Fruit fly (Drosophila melanogaster) whole organism, embryonic: Measurements from ENCODE around the gene CG34296.

ENCODE experiments used
- Ada2b ChIP-seq: fragments of 200-800 bp; sonication (Bioruptor generic); IDR thresholded peaks from 2 replicates; pipeline ENCODE4 v1.3.6; 2022; ENCODE audit warnings: missing biosample characterization, missing genetic modification characterization
- CG10267 ChIP-seq: fragments of 200-800 bp; sonication (Bioruptor generic); optimal IDR thresholded peaks from 2 replicates; lab custom pipeline; 2018; ENCODE audit warnings: missing biosample characterization, mild to moderate bottlenecking, missing genetic modification characterization, moderate library complexity
- CG10274 ChIP-seq: fragments of 200-800 bp; sonication (Bioruptor generic); optimal IDR thresholded peaks from 3 replicates; lab custom pipeline; 2017; ENCODE audit warnings: missing biosample characterization, mild to moderate bottlenecking, missing genetic modification characterization
- CG10654 ChIP-seq: fragments of 200-800 bp; sonication (Bioruptor generic); optimal IDR thresholded peaks from 2 replicates; lab custom pipeline; 2016; ENCODE audit warnings: missing biosample characterization, missing genetic modification characterization
- CG11504 ChIP-seq: fragments of 200-800 bp; sonication (Bioruptor generic); optimal IDR thresholded peaks from 3 replicates; lab custom pipeline; 2019; ENCODE audit warnings: missing biosample characterization, mild to moderate bottlenecking, missing genetic modification characterization, moderate library complexity
- CG11560 ChIP-seq: fragments of 200-800 bp; sonication (Bioruptor generic); IDR thresholded peaks from 3 replicates; pipeline ENCODE4 v1.3.6; 2022; ENCODE audit warnings: missing biosample characterization, missing genetic modification characterization
- CG12155 ChIP-seq: fragments of 200-800 bp; sonication (Bioruptor generic); optimal IDR thresholded peaks from 3 replicates; lab custom pipeline; 2016; ENCODE audit warnings: missing biosample characterization, missing genetic modification characterization
- CG13775 ChIP-seq: fragments of 200-800 bp; sonication (Bioruptor generic); optimal IDR thresholded peaks from 3 replicates; lab custom pipeline; 2017; ENCODE audit warnings: missing biosample characterization, mild to moderate bottlenecking, missing genetic modification characterization
- CG17328 ChIP-seq: fragments of 200-800 bp; sonication (Bioruptor generic); IDR thresholded peaks from 2 replicates; pipeline ENCODE4 v1.3.6; 2022; ENCODE audit warnings: missing biosample characterization, missing genetic modification characterization
- CG17802 ChIP-seq: fragments of 200-800 bp; sonication (Bioruptor generic); optimal IDR thresholded peaks from 2 replicates; lab custom pipeline; 2018; ENCODE audit warnings: missing biosample characterization, mild to moderate bottlenecking, missing genetic modification characterization, moderate library complexity
- CG2202 ChIP-seq: fragments of 200-800 bp; sonication (Bioruptor generic); optimal IDR thresholded peaks from 2 replicates; lab custom pipeline; 2018; ENCODE audit warnings: missing biosample characterization, mild to moderate bottlenecking, missing genetic modification characterization
- CG31224 ChIP-seq: fragments of 200-800 bp; sonication (Bioruptor generic); IDR thresholded peaks from 2 replicates; pipeline ENCODE4 v1.3.6; 2022; ENCODE audit warnings: missing biosample characterization, missing genetic modification characterization
- CG42726 ChIP-seq: fragments of 200-800 bp; sonication (Bioruptor generic); IDR thresholded peaks from 2 replicates; pipeline ENCODE4 v1.3.6; 2022; ENCODE audit warnings: missing biosample characterization, missing genetic modification characterization; ENCODE audit not compliant: partially characterized antibody
- CG4404 ChIP-seq: fragments of 200-800 bp; sonication (Bioruptor generic); IDR thresholded peaks from 2 replicates; pipeline ENCODE4 v1.3.6; 2022; ENCODE audit warnings: missing biosample characterization, missing genetic modification characterization
- CG6683 ChIP-seq: fragments of 200-800 bp; sonication (Bioruptor generic); optimal IDR thresholded peaks from 2 replicates; lab custom pipeline; 2017; ENCODE audit warnings: missing biosample characterization, mild to moderate bottlenecking, missing genetic modification characterization, missing genetic modification reagents
- CG7372 ChIP-seq: fragments of 200-800 bp; sonication (Bioruptor generic); IDR thresholded peaks from 2 replicates; pipeline ENCODE4 v1.3.6; 2022; ENCODE audit warnings: missing biosample characterization, missing genetic modification characterization
- CG8359 ChIP-seq: fragments of 200-800 bp; sonication (Bioruptor generic); optimal IDR thresholded peaks from 2 replicates; lab custom pipeline; 2017; ENCODE audit warnings: missing biosample characterization, mild to moderate bottlenecking, missing genetic modification characterization, borderline replicate concordance
- CG9817 ChIP-seq: fragments of 200-800 bp; sonication (Bioruptor generic); optimal IDR thresholded peaks from 2 replicates; lab custom pipeline; 2018; ENCODE audit warnings: missing biosample characterization, mild to moderate bottlenecking, missing genetic modification characterization, moderate library complexity
- CHES-1-like ChIP-seq: fragments of 200-800 bp; sonication (Bioruptor generic); optimal IDR thresholded peaks from 2 replicates; lab custom pipeline; 2016; ENCODE audit warnings: missing biosample characterization, missing genetic modification characterization
- Chrac-16 ChIP-seq: fragments of 200-800 bp; sonication (Bioruptor generic); optimal IDR thresholded peaks from 3 replicates; lab custom pipeline; 2016; ENCODE audit warnings: missing biosample characterization, missing genetic modification characterization
- Dbx ChIP-seq: fragments of 200-800 bp; sonication (Bioruptor generic); IDR thresholded peaks from 3 replicates; pipeline ENCODE4 v1.3.6; 2022; ENCODE audit warnings: missing biosample characterization, missing genetic modification characterization
- Dip2 ChIP-seq: fragments of 200-800 bp; sonication (Bioruptor generic); IDR thresholded peaks from 2 replicates; pipeline ENCODE4 v1.3.6; 2022; ENCODE audit warnings: missing biosample characterization, missing genetic modification characterization
- Dll ChIP-seq: fragments of 200-800 bp; sonication (Bioruptor generic); IDR thresholded peaks from 4 replicates; pipeline ENCODE4 v1.3.6; 2022; ENCODE audit warnings: missing biosample characterization, missing genetic modification characterization; ENCODE audit not compliant: partially characterized antibody
- Doc2 ChIP-seq: fragments of 200-800 bp; sonication (Bioruptor generic); IDR thresholded peaks from 2 replicates; pipeline ENCODE4 v1.3.6; 2022; ENCODE audit warnings: missing biosample characterization, missing genetic modification characterization
- Dref ChIP-seq: fragments of 200-800 bp; sonication (Bioruptor generic); IDR thresholded peaks from 2 replicates; pipeline ENCODE4 v1.3.6; 2022; ENCODE audit warnings: missing biosample characterization, missing genetic modification characterization
- Drgx ChIP-seq: fragments of 200-800 bp; sonication (Bioruptor generic); IDR thresholded peaks from 2 replicates; pipeline ENCODE4 v1.3.6; 2022; ENCODE audit warnings: missing biosample characterization, missing genetic modification characterization
- H2.0 ChIP-seq: fragments of 200-800 bp; sonication (Bioruptor generic); IDR thresholded peaks from 2 replicates; pipeline ENCODE4 v1.3.6; 2022; ENCODE audit warnings: missing biosample characterization, missing genetic modification characterization
- HLHmδ ChIP-seq: fragments of 200-800 bp; sonication (Bioruptor generic); optimal IDR thresholded peaks from 2 replicates; lab custom pipeline; 2018; ENCODE audit warnings: missing biosample characterization, mild to moderate bottlenecking, missing genetic modification characterization, moderate library complexity
- Hr51 ChIP-seq, 2 experiments: fragments of 200-800 bp; sonication (Bioruptor generic); optimal IDR thresholded peaks; 2 replicates in 1 of 2; 3 replicates in 1 of 2; lab custom pipeline; 2016 to 2018; ENCODE audit warnings: missing biosample characterization in 2 of 2, missing genetic modification characterization in 2 of 2, mild to moderate bottlenecking in 1 of 2, moderate library complexity in 1 of 2
- Hsf ChIP-seq: fragments of 200-800 bp; sonication (Bioruptor generic); optimal IDR thresholded peaks from 3 replicates; lab custom pipeline; 2016; ENCODE audit warnings: missing biosample characterization, missing genetic modification characterization
- Lim3 ChIP-seq: fragments of 200-800 bp; sonication (Bioruptor generic); IDR thresholded peaks from 2 replicates; pipeline ENCODE4 v1.3.6; 2022; ENCODE audit warnings: missing biosample characterization, missing genetic modification characterization
- MESR4 ChIP-seq: fragments of 200-800 bp; sonication (Bioruptor generic); optimal IDR thresholded peaks from 2 replicates; lab custom pipeline; 2018; ENCODE audit warnings: missing biosample characterization, mild to moderate bottlenecking, missing genetic modification characterization, moderate library complexity
- Neu2 ChIP-seq: fragments of 200-800 bp; sonication (Bioruptor generic); optimal IDR thresholded peaks from 3 replicates; lab custom pipeline; 2016; ENCODE audit warnings: missing biosample characterization, missing genetic modification characterization, borderline replicate concordance
- Oaz ChIP-seq: fragments of 200-800 bp; sonication (Bioruptor generic); IDR thresholded peaks from 2 replicates; pipeline ENCODE4 v1.3.6; 2022; ENCODE audit warnings: missing biosample characterization, missing genetic modification characterization
- cad ChIP-seq: fragments of >200 bp; optimal IDR thresholded peaks from 2 replicates; lab custom pipeline; 2017; ENCODE audit warnings: missing biosample characterization, missing genetic modification characterization
- cg ChIP-seq: fragments of 200-800 bp; sonication (Bioruptor generic); optimal IDR thresholded peaks from 3 replicates; lab custom pipeline; 2019; ENCODE audit warnings: missing biosample characterization, mild to moderate bottlenecking, missing genetic modification characterization, moderate library complexity
- emc ChIP-seq: fragments of 200-800 bp; sonication (Bioruptor generic); optimal IDR thresholded peaks from 2 replicates; lab custom pipeline; 2016; ENCODE audit warnings: missing biosample characterization, missing genetic modification characterization
- esg ChIP-seq: fragments of 200-800 bp; sonication (Bioruptor generic); conservative IDR thresholded peaks from 2 replicates; pipeline ENCODE4 v1.3.6; 2022; ENCODE audit warnings: missing biosample characterization, missing genetic modification characterization
- eve ChIP-seq, 2 experiments: fragments of >200 bp; optimal IDR thresholded peaks; 2 replicates each; lab custom pipeline; 2017; ENCODE audit warnings: missing biosample characterization in 2 of 2, missing genetic modification characterization in 2 of 2
- fd102C ChIP-seq: fragments of 200-800 bp; sonication (Bioruptor generic); optimal IDR thresholded peaks from 2 replicates; lab custom pipeline; 2018; ENCODE audit warnings: missing biosample characterization, mild to moderate bottlenecking, missing genetic modification characterization, moderate library complexity
- hth ChIP-seq: fragments of >200 bp; optimal IDR thresholded peaks from 2 replicates; lab custom pipeline; 2017; ENCODE audit warnings: inconsistent platforms
- jigr1 ChIP-seq: fragments of 200-800 bp; sonication (Bioruptor generic); IDR thresholded peaks from 3 replicates; pipeline ENCODE4 v1.3.6; 2022; ENCODE audit warnings: missing biosample characterization, missing genetic modification characterization
- jumu ChIP-seq: fragments of 200-800 bp; sonication (Bioruptor generic); optimal IDR thresholded peaks from 3 replicates; lab custom pipeline; 2016; ENCODE audit warnings: missing biosample characterization, missing genetic modification characterization
- ken ChIP-seq: fragments of 200-800 bp; sonication (Bioruptor generic); IDR thresholded peaks from 3 replicates; pipeline ENCODE4 v1.3.6; 2022; ENCODE audit warnings: missing biosample characterization, missing genetic modification characterization
- luna ChIP-seq: fragments of 200-800 bp; sonication (Bioruptor generic); optimal IDR thresholded peaks from 2 replicates; lab custom pipeline; 2016; ENCODE audit warnings: missing biosample characterization, missing genetic modification characterization
- nerfin-2 ChIP-seq: fragments of 200-800 bp; sonication (Bioruptor generic); IDR thresholded peaks from 2 replicates; pipeline ENCODE4 v1.3.6; 2022; ENCODE audit warnings: missing biosample characterization, missing genetic modification characterization; ENCODE audit not compliant: partially characterized antibody
- psq ChIP-seq: fragments of 200-800 bp; sonication (Bioruptor generic); optimal IDR thresholded peaks from 2 replicates; lab custom pipeline; 2017; ENCODE audit warnings: missing biosample characterization, missing genetic modification characterization
- slbo ChIP-seq: fragments of 200-800 bp; sonication (Bioruptor generic); IDR thresholded peaks from 2 replicates; pipeline ENCODE4 v1.3.6; 2022; ENCODE audit warnings: missing biosample characterization, missing genetic modification characterization
- sr ChIP-seq: fragments of 200-800 bp; sonication (Bioruptor generic); IDR thresholded peaks from 3 replicates; pipeline ENCODE4 v1.3.6; 2022; ENCODE audit warnings: missing biosample characterization, missing genetic modification characterization
- vfl ChIP-seq: fragments of 200-800 bp; sonication (Bioruptor generic); optimal IDR thresholded peaks from 2 replicates; lab custom pipeline; 2016; ENCODE audit warnings: missing biosample characterization, missing genetic modification characterization
- wor ChIP-seq: fragments of 200-800 bp; sonication (Bioruptor generic); IDR thresholded peaks from 2 replicates; pipeline ENCODE4 v1.3.6; 2022; ENCODE audit warnings: missing biosample characterization, missing genetic modification characterization
- z ChIP-seq: fragments of 200-800 bp; sonication (Bioruptor generic); IDR thresholded peaks from 3 replicates; pipeline ENCODE4 v1.3.6; 2022; ENCODE audit warnings: missing biosample characterization, missing genetic modification characterization

Gene CG34296

dm6 chr3R:29699220-29699619, 23.1 kb upstream of the CG34296 start (continued):
- TF ChIP-seq emc (GFP tag; lab: Kevin White, UChicago) (no peak), CHES-1-like (GFP tag; lab: Kevin White, UChicago) (no peak), CG10274 (GFP tag; lab: Kevin White, UChicago) (no peak), Lim3 (GFP tag; lab: Robert Waterston, UW) (no peak), Doc2 (GFP tag; lab: Robert Waterston, UW) (no peak), slbo (GFP tag; lab: Robert Waterston, UW) (peak; percentile 15; the same call in 1 of the 2 replicates), Neu2 (no peak), Dip2 (GFP tag; lab: Robert Waterston, UW) (no peak), fd102C (GFP tag; lab: Kevin White, UChicago) (no peak), Dref (GFP tag; lab: Robert Waterston, UW) (no peak), Oaz (GFP tag; lab: Robert Waterston, UW) (no peak), cg (GFP tag; lab: Kevin White, UChicago) (no peak), nerfin-2 (no peak), Hsf (GFP tag; lab: Kevin White, UChicago) (no peak), Hr51 (GFP tag; optimal IDR thresholded peaks at IDR 0.05; lab: Kevin White, UChicago) (no peak), cad (GFP tag; lab: Kevin White, UChicago) (no peak), CG12155 (GFP tag; lab: Kevin White, UChicago) (no peak), CG13775 (no peak), jigr1 (GFP tag; lab: Robert Waterston, UW) (no peak), eve (GFP tag; optimal IDR thresholded peaks at IDR 0.05; lab: Kevin White, UChicago) (no peak), HLHmδ (GFP tag; lab: Kevin White, UChicago) (no peak), Dbx (GFP tag; lab: Robert Waterston, UW) (no peak), esg (GFP tag; lab: Robert Waterston, UW) (peak; percentile 59), CG10267 (no peak), CG42726 (GFP tag; lab: Robert Waterston, UW) (no peak), CG17328 (peak; percentile 53), hth (no peak), wor (GFP tag; lab: Robert Waterston, UW) (0 out of 2 replicates have a peak, but pooled peaks have one; percentile 20), CG2202 (no peak), CG31224 (GFP tag; lab: Robert Waterston, UW) (0 out of 2 replicates have a peak, but pooled peaks have one; percentile 10), CG7372 (GFP tag; lab: Robert Waterston, UW) (no peak), Drgx (peak; percentile 26; the same call in 1 of the 2 replicates), H2.0 (GFP tag; lab: Robert Waterston, UW) (no peak), Ada2b (no peak), CG10654 (GFP tag; lab: Kevin White, UChicago) (no peak), Chrac-16 (GFP tag; lab: Kevin White, UChicago) (no peak), CG6683 (no peak), CG11560 (tag; lab: Robert Waterston, UW) (no peak), z (GFP tag; lab: Robert Waterston, UW) (no peak), psq (no peak), luna (GFP tag; lab: Kevin White, UChicago) (no peak), CG8359 (no peak), CG11504 (tag; lab: Kevin White, UChicago) (peak; percentile 40), CG17802 (tag; lab: Kevin White, UChicago) (no peak), Dll (GFP tag; lab: Robert Waterston, UW) (no peak), CG9817 (tag; lab: Kevin White, UChicago) (no peak), sr (GFP tag; lab: Robert Waterston, UW) (0 out of 3 replicates have a peak, but pooled peaks have one; percentile 28), MESR4 (GFP tag; lab: Kevin White, UChicago) (no peak), jumu (peak; percentile 46), vfl (GFP tag; lab: Kevin White, UChicago) (no peak), ken (GFP tag; lab: Robert Waterston, UW) (peak; percentile 69; the same call in 1 of the 3 replicates), CG4404 (GFP tag; lab: Robert Waterston, UW) (no peak)
